Fruit fly (Drosophila melanogaster) whole organism, prepupa: Measurements from ENCODE around the gene c11.1.
A peak's percentile ranks its signal among the peaks of the same experiment; 100 is the strongest.

Experiments used
- CG10631 ChIP-seq: fragments of 200-800 bp; sonication (Bioruptor generic); optimal IDR thresholded peaks from 2 replicates; lab custom pipeline; 2016; ENCODE audit warnings: missing biosample characterization, missing genetic modification characterization
- CG10669 ChIP-seq: fragments of 200-800 bp; sonication (Bioruptor generic); optimal IDR thresholded peaks from 3 replicates; lab custom pipeline; 2018; ENCODE audit warnings: missing biosample characterization, mild to moderate bottlenecking, missing genetic modification characterization, moderate library complexity
- CG11294 ChIP-seq: fragments of 200-800 bp; sonication (Bioruptor generic); IDR thresholded peaks from 2 replicates; pipeline ENCODE4 v1.3.6; 2022; ENCODE audit warnings: missing biosample characterization, missing genetic modification characterization
- CG11902 ChIP-seq: fragments of 200-800 bp; sonication (Bioruptor generic); optimal IDR thresholded peaks from 3 replicates; lab custom pipeline; 2016; ENCODE audit warnings: missing biosample characterization, missing genetic modification characterization
- CG15336 ChIP-seq: fragments of 200-800 bp; sonication (Bioruptor generic); IDR thresholded peaks from 2 replicates; pipeline ENCODE4 v1.3.6; 2022; ENCODE audit warnings: missing biosample characterization, missing genetic modification characterization
- CG1621 ChIP-seq: fragments of 200-800 bp; sonication (Bioruptor generic); optimal IDR thresholded peaks from 3 replicates; lab custom pipeline; 2018; ENCODE audit warnings: missing biosample characterization, mild to moderate bottlenecking, missing genetic modification characterization
- CG16779 ChIP-seq: fragments of 200-800 bp; sonication (Bioruptor generic); optimal IDR thresholded peaks from 3 replicates; lab custom pipeline; 2017; ENCODE audit warnings: missing biosample characterization, mild to moderate bottlenecking, missing genetic modification characterization
- CG3032 ChIP-seq: fragments of 200-800 bp; optimal IDR thresholded peaks from 2 replicates; lab custom pipeline; 2019; ENCODE audit warnings: missing biosample characterization, mild to moderate bottlenecking, missing genetic modification characterization, moderate library complexity
- CG32006 ChIP-seq: fragments of 200-800 bp; sonication (Bioruptor generic); optimal IDR thresholded peaks from 3 replicates; lab custom pipeline; 2017; ENCODE audit warnings: missing biosample characterization, mild to moderate bottlenecking, missing genetic modification characterization
- CG34406 ChIP-seq: fragments of 200-800 bp; sonication (Bioruptor generic); optimal IDR thresholded peaks from 3 replicates; lab custom pipeline; 2016; ENCODE audit warnings: missing biosample characterization, missing genetic modification characterization
- CG3919 ChIP-seq: fragments of 200-800 bp; sonication (Bioruptor generic); optimal IDR thresholded peaks from 3 replicates; lab custom pipeline; 2016; ENCODE audit warnings: missing biosample characterization, missing genetic modification characterization
- CG6163 ChIP-seq: fragments of 200-800 bp; sonication (Bioruptor generic); IDR thresholded peaks from 3 replicates; pipeline ENCODE4 v1.3.6; 2022; ENCODE audit warnings: missing biosample characterization, missing genetic modification characterization
- CG6808 ChIP-seq: fragments of 200-800 bp; sonication (Bioruptor generic); optimal IDR thresholded peaks from 3 replicates; lab custom pipeline; 2017; ENCODE audit warnings: missing biosample characterization, missing genetic modification characterization, mild to moderate bottlenecking, moderate library complexity, missing genetic modification reagents
- CG6854 ChIP-seq: fragments of 200-800 bp; sonication (Bioruptor generic); optimal IDR thresholded peaks from 2 replicates; lab custom pipeline; 2017; ENCODE audit warnings: missing biosample characterization, mild to moderate bottlenecking, missing genetic modification characterization
- CG7368 ChIP-seq: fragments of 200-800 bp; sonication (Bioruptor generic); optimal IDR thresholded peaks from 3 replicates; lab custom pipeline; 2016; ENCODE audit warnings: missing biosample characterization, missing genetic modification characterization
- CG8119 ChIP-seq: fragments of 200-800 bp; sonication (Bioruptor generic); IDR thresholded peaks from 3 replicates; pipeline ENCODE4 v1.3.6; 2022; ENCODE audit warnings: missing biosample characterization, missing genetic modification characterization
- CG8632 ChIP-seq: fragments of 200-800 bp; sonication (Bioruptor generic); optimal IDR thresholded peaks from 3 replicates; lab custom pipeline; 2016; ENCODE audit warnings: missing biosample characterization, missing genetic modification characterization
- CG9139 ChIP-seq: fragments of 200-800 bp; sonication (Bioruptor generic); optimal IDR thresholded peaks from 3 replicates; lab custom pipeline; 2017; ENCODE audit warnings: missing biosample characterization, mild to moderate bottlenecking, missing genetic modification characterization
- Eip78C ChIP-seq: fragments of 200-800 bp; sonication (Bioruptor generic); peaks from one replicate; lab custom pipeline; 2016; ENCODE audit warnings: missing biosample characterization, missing genetic modification characterization
- Eip93F ChIP-seq: fragments of 200-800 bp; sonication (Bioruptor generic); optimal IDR thresholded peaks from 2 replicates; lab custom pipeline; 2016; ENCODE audit warnings: missing biosample characterization, mild to moderate bottlenecking, missing genetic modification characterization
- Gug ChIP-seq: fragments of 200-800 bp; sonication (Bioruptor generic); IDR thresholded peaks from 2 replicates; pipeline ENCODE4 v1.3.6; 2022; ENCODE audit warnings: missing biosample characterization, missing genetic modification characterization
- Hr39 ChIP-seq: fragments of 200-800 bp; sonication (Bioruptor generic); optimal IDR thresholded peaks from 2 replicates; lab custom pipeline; 2016; ENCODE audit warnings: missing biosample characterization, missing genetic modification characterization
- OdsH ChIP-seq: fragments of 200-800 bp; sonication (Bioruptor generic); optimal IDR thresholded peaks from 3 replicates; lab custom pipeline; 2016; ENCODE audit warnings: missing biosample characterization, missing genetic modification characterization
- Sox14 ChIP-seq: fragments of 200-800 bp; sonication (Bioruptor generic); optimal IDR thresholded peaks from 3 replicates; lab custom pipeline; 2016; ENCODE audit warnings: missing biosample characterization, missing genetic modification characterization
- achi ChIP-seq: fragments of 200-800 bp; sonication (Bioruptor generic); optimal IDR thresholded peaks from 3 replicates; lab custom pipeline; 2016; ENCODE audit warnings: missing biosample characterization, missing genetic modification characterization
- dac ChIP-seq: fragments of 200-800 bp; sonication (Bioruptor generic); optimal IDR thresholded peaks from 2 replicates; lab custom pipeline; 2017; ENCODE audit warnings: missing biosample characterization, mild to moderate bottlenecking, missing genetic modification characterization
- dsx ChIP-seq: fragments of 200-800 bp; optimal IDR thresholded peaks from 3 replicates; lab custom pipeline; 2019; ENCODE audit warnings: missing biosample characterization, mild to moderate bottlenecking, missing genetic modification characterization, moderate library complexity; ENCODE audit not compliant: poor library complexity, severe bottlenecking
- eg ChIP-seq: fragments of 200-800 bp; sonication (Bioruptor generic); IDR thresholded peaks from 3 replicates; pipeline ENCODE4 v1.3.6; 2022; ENCODE audit warnings: missing biosample characterization, missing genetic modification characterization
- esn ChIP-seq: fragments of 200-800 bp; sonication (Bioruptor generic); optimal IDR thresholded peaks from 2 replicates; lab custom pipeline; 2016; ENCODE audit warnings: missing biosample characterization, mild to moderate bottlenecking, missing genetic modification characterization, moderate library complexity
- lz ChIP-seq: fragments of 200-800 bp; sonication (Bioruptor generic); optimal IDR thresholded peaks from 3 replicates; lab custom pipeline; 2016; ENCODE audit warnings: missing biosample characterization, missing genetic modification characterization
- pdm3 ChIP-seq: fragments of 200-800 bp; sonication (Bioruptor generic); optimal IDR thresholded peaks from 3 replicates; lab custom pipeline; 2016; ENCODE audit warnings: missing biosample characterization, missing genetic modification characterization
- spab ChIP-seq: fragments of 200-800 bp; sonication (Bioruptor generic); optimal IDR thresholded peaks from 2 replicates; lab custom pipeline; 2017; ENCODE audit warnings: missing biosample characterization, mild to moderate bottlenecking, missing genetic modification characterization, missing genetic modification reagents
- ss ChIP-seq, 2 experiments: fragments of 200-800 bp; sonication (Bioruptor generic); optimal IDR thresholded peaks; 2 replicates in 1 of 2; 3 replicates in 1 of 2; lab custom pipeline; 2017 to 2018; ENCODE audit warnings: mild to moderate bottlenecking in 2 of 2, missing biosample characterization in 2 of 2, missing genetic modification characterization in 2 of 2, moderate library complexity in 1 of 2
- svp ChIP-seq: fragments of 200-800 bp; sonication (Bioruptor generic); peaks from one replicate; lab custom pipeline; 2016; ENCODE audit warnings: missing biosample characterization, missing genetic modification characterization
- topi ChIP-seq: fragments of 200-800 bp; sonication (Bioruptor generic); optimal IDR thresholded peaks from 3 replicates; lab custom pipeline; 2016; ENCODE audit warnings: missing biosample characterization, missing genetic modification characterization
- vri ChIP-seq: fragments of 200-800 bp; sonication (Bioruptor generic); optimal IDR thresholded peaks from 3 replicates; lab custom pipeline; 2016; ENCODE audit warnings: missing biosample characterization, mild to moderate bottlenecking, missing genetic modification characterization

c11.1 gene

dm6 chrX:9255964-9256520 is 26.9 kb downstream of the c11.1 start, which contains the start of gene ric8a:
ric8a (plus strand) TSS chrX:9256168.
- peak; percentile 40 for TF ChIP-seq lz (GFP tag; lab: Kevin White, UChicago)
- TF ChIP-seq Sox14 (GFP tag; lab: Kevin White, UChicago) = peak; percentile 48
- peak; percentile 21 for TF ChIP-seq esn (GFP tag; lab: Kevin White, UChicago)
- TF ChIP-seq CG3919 = peak; percentile 10
- TF ChIP-seq OdsH (GFP tag; lab: Kevin White, UChicago) = peak; percentile 19
- no peak for TF ChIP-seq CG10631
- no peak for TF ChIP-seq CG6854 (GFP tag; lab: Kevin White, UChicago)
- peak; percentile 34 for TF ChIP-seq CG3032
- no peak for TF ChIP-seq CG8119

dm6 chrX:9255021-9255420 is 27.9 kb downstream of the c11.1 start:
- TF ChIP-seq CG10631 (no peak), CG11902 (GFP tag; lab: Kevin White, UChicago) (no peak), CG34406 (GFP tag; lab: Kevin White, UChicago) (no peak), esn (GFP tag; lab: Kevin White, UChicago) (peak; percentile 11), CG7368 (GFP tag; lab: Kevin White, UChicago) (no peak), CG8632 (GFP tag; lab: Kevin White, UChicago) (no peak), Gug (GFP tag; lab: Robert Waterston, UW) (no peak), Eip78C (GFP tag; lab: Kevin White, UChicago) (peak; percentile 41), CG10669 (GFP tag; lab: Kevin White, UChicago) (no peak), CG16779 (tag; lab: Kevin White, UChicago) (no peak), CG3919 (no peak)

- TF ChIP-seq CG11294 (GFP tag; lab: Robert Waterston, UW) (peak; percentile 27; the same call in 1 of the 2 replicates), topi (peak; percentile 12), CG8632 (GFP tag; lab: Kevin White, UChicago) (peak; percentile 1), lz (GFP tag; lab: Kevin White, UChicago) (peak; percentile 12), dsx (peak; percentile 13), CG16779 (tag; lab: Kevin White, UChicago) (no peak), CG6808 (GFP tag; lab: Kevin White, UChicago) (peak; percentile 34), dac (GFP tag; lab: Kevin White, UChicago) (peak; percentile 9), CG8119 (peak; percentile 45), svp (peak; percentile 68), achi (GFP tag; lab: Kevin White, UChicago) (no peak), CG15336 (peak; percentile 41; the same call in 1 of the 2 replicates), Eip78C (GFP tag; lab: Kevin White, UChicago) (peak; percentile 53), vri (GFP tag; lab: Kevin White, UChicago) (peak; percentile 13), Hr39 (GFP tag; lab: Kevin White, UChicago) (no peak), Sox14 (GFP tag; lab: Kevin White, UChicago) (peak; percentile 64), ss (GFP tag; optimal IDR thresholded peaks at IDR 0.05; lab: Kevin White, UChicago) (no peak), eg (GFP tag; lab: Robert Waterston, UW) (peak; percentile 68), CG6163 (GFP tag; lab: Robert Waterston, UW) (peak; percentile 57; the same call in 2 of the 3 replicates), CG1621 (tag; lab: Kevin White, UChicago) (peak; percentile 42), spab (GFP tag; lab: Kevin White, UChicago) (no peak), CG9139 (GFP tag; lab: Kevin White, UChicago) (peak; percentile 46), CG11902 (GFP tag; lab: Kevin White, UChicago) (no peak), CG32006 (GFP tag; lab: Kevin White, UChicago) (peak; percentile 20), Eip93F (no peak), pdm3 (GFP tag; lab: Kevin White, UChicago) (peak; percentile 15)
Measured at dm6 chrX:9252051-9252708, 30.7 kb downstream of the c11.1 start.
